Fruit fly (Drosophila melanogaster) whole organism, embryonic: ENCODE measurements around the gene CG33107.

Experiments
- Bteb2 ChIP-seq: fragments of 200-800 bp; sonication (Bioruptor generic); optimal IDR thresholded peaks from 2 replicates; lab custom pipeline; 2016; ENCODE audit warnings: missing biosample characterization, missing genetic modification characterization
- CG10979 ChIP-seq: fragments of 200-800 bp; sonication (Bioruptor generic); optimal IDR thresholded peaks from 2 replicates; lab custom pipeline; 2018; ENCODE audit warnings: missing biosample characterization, mild to moderate bottlenecking, missing genetic modification characterization, moderate library complexity
- CG12155 ChIP-seq: fragments of 200-800 bp; sonication (Bioruptor generic); optimal IDR thresholded peaks from 3 replicates; lab custom pipeline; 2016; ENCODE audit warnings: missing biosample characterization, missing genetic modification characterization
- CG12769 ChIP-seq: fragments of 200-800 bp; sonication (Bioruptor generic); optimal IDR thresholded peaks from 2 replicates; lab custom pipeline; 2019; ENCODE audit warnings: missing biosample characterization, mild to moderate bottlenecking, missing genetic modification characterization, moderate library complexity
- CG13287 ChIP-seq: fragments of 200-800 bp; sonication (Bioruptor generic); IDR thresholded peaks from 2 replicates; pipeline ENCODE4 v1.3.6; 2022; ENCODE audit warnings: missing biosample characterization, missing genetic modification characterization; ENCODE audit not compliant: partially characterized antibody
- CG13775 ChIP-seq: fragments of 200-800 bp; sonication (Bioruptor generic); optimal IDR thresholded peaks from 3 replicates; lab custom pipeline; 2017; ENCODE audit warnings: missing biosample characterization, mild to moderate bottlenecking, missing genetic modification characterization
- CG14860 ChIP-seq: fragments of 200-800 bp; sonication (Bioruptor generic); IDR thresholded peaks from 3 replicates; pipeline ENCODE4 v1.3.6; 2022; ENCODE audit warnings: missing biosample characterization, missing genetic modification characterization; ENCODE audit not compliant: partially characterized antibody
- CG15269 ChIP-seq: fragments of 200-800 bp; sonication (Bioruptor generic); optimal IDR thresholded peaks from 2 replicates; lab custom pipeline; 2018; ENCODE audit warnings: missing biosample characterization, mild to moderate bottlenecking, missing genetic modification characterization, moderate library complexity
- CG16813 ChIP-seq: fragments of 200-800 bp; sonication (Bioruptor generic); IDR thresholded peaks from 3 replicates; pipeline ENCODE4 v1.3.6; 2022; ENCODE audit warnings: missing biosample characterization, missing genetic modification characterization; ENCODE audit not compliant: partially characterized antibody
- CG17359 ChIP-seq: fragments of 200-800 bp; sonication (Bioruptor generic); optimal IDR thresholded peaks from 3 replicates; lab custom pipeline; 2018; ENCODE audit warnings: missing biosample characterization, mild to moderate bottlenecking, missing genetic modification characterization, moderate library complexity
- CG18764 ChIP-seq: fragments of 200-800 bp; sonication (Bioruptor generic); optimal IDR thresholded peaks from 3 replicates; lab custom pipeline; 2016; ENCODE audit warnings: missing biosample characterization, missing genetic modification characterization
- CG31388 ChIP-seq: fragments of 200-800 bp; sonication (Bioruptor generic); optimal IDR thresholded peaks from 2 replicates; lab custom pipeline; 2016; ENCODE audit warnings: missing biosample characterization, missing genetic modification characterization
- CG32772 ChIP-seq: fragments of 200-800 bp; sonication (Bioruptor generic); IDR thresholded peaks from 2 replicates; pipeline ENCODE4 v1.3.6; 2022; ENCODE audit warnings: missing biosample characterization, missing genetic modification characterization
- CG3847 ChIP-seq: fragments of 200-800 bp; sonication (Bioruptor generic); IDR thresholded peaks from 2 replicates; pipeline ENCODE4 v1.3.6; 2022; ENCODE audit warnings: missing biosample characterization, missing genetic modification characterization
- CG4820 ChIP-seq: fragments of 200-800 bp; sonication (Bioruptor generic); optimal IDR thresholded peaks from 3 replicates; lab custom pipeline; 2016; ENCODE audit warnings: missing biosample characterization, missing genetic modification characterization
- CG8924 ChIP-seq: fragments of 200-800 bp; optimal IDR thresholded peaks from 3 replicates; lab custom pipeline; 2019; ENCODE audit warnings: missing biosample characterization, mild to moderate bottlenecking, missing genetic modification characterization, moderate library complexity
- CG9876 ChIP-seq: fragments of 200-800 bp; sonication (Bioruptor generic); optimal IDR thresholded peaks from 2 replicates; lab custom pipeline; 2016; ENCODE audit warnings: missing biosample characterization, missing genetic modification characterization
- Chrac-16 ChIP-seq: fragments of 200-800 bp; sonication (Bioruptor generic); optimal IDR thresholded peaks from 3 replicates; lab custom pipeline; 2016; ENCODE audit warnings: missing biosample characterization, missing genetic modification characterization
- CoRest ChIP-seq: fragments of 200-800 bp; sonication (Bioruptor generic); optimal IDR thresholded peaks from 3 replicates; lab custom pipeline; 2018; ENCODE audit warnings: missing biosample characterization, mild to moderate bottlenecking, missing genetic modification characterization, moderate library complexity
- D ChIP-seq, 2 experiments: fragments of 200-800 bp in 1 of 2; fragments of >200 bp in 1 of 2; sonication (Bioruptor generic) in 1 of 2; optimal IDR thresholded peaks; 2 replicates in 1 of 2; 3 replicates in 1 of 2; lab custom pipeline; 2017; ENCODE audit warnings: mild to moderate bottlenecking in 1 of 2, missing biosample characterization in 1 of 2, missing genetic modification characterization in 1 of 2, missing genetic modification reagents in 1 of 2
- D19A ChIP-seq: fragments of 200-800 bp; optimal IDR thresholded peaks from 3 replicates; lab custom pipeline; 2019; ENCODE audit warnings: missing biosample characterization, mild to moderate bottlenecking, missing genetic modification characterization, moderate library complexity
- Dip3 ChIP-seq: fragments of 200-800 bp; sonication (Bioruptor generic); optimal IDR thresholded peaks from 3 replicates; lab custom pipeline; 2016; ENCODE audit warnings: missing biosample characterization, missing genetic modification characterization
- Dref ChIP-seq: fragments of 200-800 bp; sonication (Bioruptor generic); IDR thresholded peaks from 2 replicates; pipeline ENCODE4 v1.3.6; 2022; ENCODE audit warnings: missing biosample characterization, missing genetic modification characterization
- Fer3 ChIP-seq: fragments of 200-800 bp; sonication (Bioruptor generic); optimal IDR thresholded peaks from 2 replicates; lab custom pipeline; 2018; ENCODE audit warnings: missing biosample characterization, mild to moderate bottlenecking, missing genetic modification characterization, moderate library complexity
- Med ChIP-seq: fragments of 200-800 bp; sonication (Bioruptor generic); peaks from one replicate; lab custom pipeline; 2016; ENCODE audit warnings: missing biosample characterization, missing genetic modification characterization, mild to moderate bottlenecking, inconsistent platforms, moderate library complexity
- Meics ChIP-seq: fragments of 200-800 bp; sonication (Bioruptor generic); optimal IDR thresholded peaks from 2 replicates; lab custom pipeline; 2017; ENCODE audit warnings: missing biosample characterization, mild to moderate bottlenecking, missing genetic modification characterization
- NK7.1 ChIP-seq: fragments of 200-800 bp; sonication (Bioruptor generic); optimal IDR thresholded peaks from 3 replicates; lab custom pipeline; 2016; ENCODE audit warnings: missing biosample characterization, missing genetic modification characterization
- Nf-YA ChIP-seq: fragments of 200-800 bp; sonication (Bioruptor generic); IDR thresholded peaks from 2 replicates; pipeline ENCODE4 v1.3.6; 2022; ENCODE audit warnings: missing biosample characterization, missing genetic modification characterization
- Nf-YB ChIP-seq: fragments of 200-800 bp; sonication (Bioruptor generic); optimal IDR thresholded peaks from 3 replicates; lab custom pipeline; 2019; ENCODE audit warnings: missing biosample characterization, mild to moderate bottlenecking, missing genetic modification characterization, moderate library complexity
- Opbp ChIP-seq: fragments of 200-800 bp; sonication (Bioruptor generic); IDR thresholded peaks from 3 replicates; pipeline ENCODE4 v1.3.6; 2022; ENCODE audit warnings: missing biosample characterization, missing genetic modification characterization; ENCODE audit not compliant: partially characterized antibody
- Pdp1 ChIP-seq, 2 experiments: fragments of 200-800 bp; sonication (Bioruptor generic); optimal IDR thresholded peaks; 3 replicates each; lab custom pipeline; 2016; ENCODE audit warnings: missing biosample characterization in 2 of 2, missing genetic modification characterization in 2 of 2, mild to moderate bottlenecking in 1 of 2, moderate library complexity in 1 of 2
- Poxn ChIP-seq: fragments of 200-800 bp; sonication (Bioruptor generic); IDR thresholded peaks from 2 replicates; pipeline ENCODE4 v1.3.6; 2022; ENCODE audit warnings: missing biosample characterization, missing genetic modification characterization
- YL-1 ChIP-seq: fragments of 200-800 bp; sonication (Bioruptor generic); optimal IDR thresholded peaks from 3 replicates; lab custom pipeline; 2017; ENCODE audit warnings: missing biosample characterization, mild to moderate bottlenecking, missing genetic modification characterization
- ash1 ChIP-seq: fragments of 200-800 bp; sonication (Bioruptor generic); optimal IDR thresholded peaks from 2 replicates; lab custom pipeline; 2018; ENCODE audit warnings: missing biosample characterization, mild to moderate bottlenecking, missing genetic modification characterization
- bowl ChIP-seq: fragments of 200-800 bp; sonication (Bioruptor generic); IDR thresholded peaks from 2 replicates; pipeline ENCODE4 v1.3.6; 2022; ENCODE audit warnings: missing biosample characterization, missing genetic modification characterization
- caup ChIP-seq: fragments of 200-800 bp; sonication (Bioruptor generic); optimal IDR thresholded peaks from 3 replicates; lab custom pipeline; 2017; ENCODE audit warnings: missing biosample characterization, mild to moderate bottlenecking, missing genetic modification characterization, moderate library complexity; ENCODE audit not compliant: severe bottlenecking
- cg ChIP-seq: fragments of 200-800 bp; sonication (Bioruptor generic); optimal IDR thresholded peaks from 3 replicates; lab custom pipeline; 2019; ENCODE audit warnings: missing biosample characterization, mild to moderate bottlenecking, missing genetic modification characterization, moderate library complexity
- chinmo ChIP-seq: fragments of 200-800 bp; sonication (Bioruptor generic); IDR thresholded peaks from 4 replicates; pipeline ENCODE4 v1.3.6; 2022; ENCODE audit warnings: missing biosample characterization, missing genetic modification characterization; ENCODE audit not compliant: partially characterized antibody
- disco-r ChIP-seq: fragments of 200-800 bp; sonication (Bioruptor generic); optimal IDR thresholded peaks from 2 replicates; lab custom pipeline; 2016; ENCODE audit warnings: missing biosample characterization, missing genetic modification characterization
- fd96Cb ChIP-seq: fragments of 200-800 bp; sonication (Bioruptor generic); optimal IDR thresholded peaks from 2 replicates; lab custom pipeline; 2018; ENCODE audit warnings: missing biosample characterization, mild to moderate bottlenecking, missing genetic modification characterization, moderate library complexity
- gt ChIP-seq: fragments of 200-800 bp; sonication (Bioruptor generic); IDR thresholded peaks from 2 replicates; pipeline ENCODE4 v1.3.6; 2022; ENCODE audit warnings: missing biosample characterization, missing genetic modification characterization
- lilli ChIP-seq: fragments of 200-800 bp; sonication (Bioruptor generic); optimal IDR thresholded peaks from 3 replicates; lab custom pipeline; 2016; ENCODE audit warnings: missing biosample characterization, missing genetic modification characterization
- lmd ChIP-seq: fragments of 200-800 bp; sonication (Bioruptor generic); IDR thresholded peaks from 2 replicates; pipeline ENCODE4 v1.3.6; 2022; ENCODE audit warnings: missing biosample characterization, missing genetic modification characterization
- nerfin-2 ChIP-seq: fragments of 200-800 bp; sonication (Bioruptor generic); IDR thresholded peaks from 2 replicates; pipeline ENCODE4 v1.3.6; 2022; ENCODE audit warnings: missing biosample characterization, missing genetic modification characterization; ENCODE audit not compliant: partially characterized antibody
- scrt ChIP-seq: fragments of 200-800 bp; sonication (Bioruptor generic); optimal IDR thresholded peaks from 2 replicates; lab custom pipeline; 2018; ENCODE audit warnings: missing biosample characterization, mild to moderate bottlenecking, missing genetic modification characterization, moderate library complexity
- sens ChIP-seq: fragments of 200-800 bp; sonication (Bioruptor generic); peaks from one replicate; lab custom pipeline; 2016; ENCODE audit warnings: missing biosample characterization, missing genetic modification characterization
- stc ChIP-seq: fragments of 200-800 bp; sonication (Bioruptor generic); IDR thresholded peaks from 2 replicates; pipeline ENCODE4 v1.3.6; 2022; ENCODE audit warnings: missing biosample characterization, missing genetic modification characterization
- twi ChIP-seq: fragments of 200-800 bp; optimal IDR thresholded peaks from 2 replicates; lab custom pipeline; 2019; ENCODE audit warnings: missing biosample characterization, mild to moderate bottlenecking, missing genetic modification characterization, moderate library complexity
- wor ChIP-seq: fragments of 200-800 bp; sonication (Bioruptor generic); IDR thresholded peaks from 2 replicates; pipeline ENCODE4 v1.3.6; 2022; ENCODE audit warnings: missing biosample characterization, missing genetic modification characterization

CG33107 gene

dm6 chr3R:22587419-22587963 is 3.0 kb upstream of the CG33107 start, which contains the start of gene Efa6 (continued):
- peak; percentile 5 for TF ChIP-seq CG10979 (tag; lab: Kevin White, UChicago)
- peak; percentile 62 for TF ChIP-seq lilli (GFP tag; lab: Kevin White, UChicago)
- peak; percentile 55 for TF ChIP-seq CG4820 (GFP tag; lab: Kevin White, UChicago)
- TF ChIP-seq Dip3 (GFP tag; lab: Kevin White, UChicago) = peak; percentile 37
- peak; percentile 98 for TF ChIP-seq CG13287
- peak; percentile 86; the same call in 1 of the 3 replicates for TF ChIP-seq Opbp (GFP tag; lab: Robert Waterston, UW)
- no peak for TF ChIP-seq CG31388 (GFP tag; lab: Kevin White, UChicago)
- peak; percentile 58 for TF ChIP-seq Chrac-16
- peak; percentile 47 for TF ChIP-seq CG18764 (GFP tag; lab: Kevin White, UChicago)
- TF ChIP-seq CG8924 = peak; percentile 92
- TF ChIP-seq bowl (GFP tag; lab: Robert Waterston, UW) = no peak
- TF ChIP-seq Nf-YA = no peak
- no peak for TF ChIP-seq wor (GFP tag; lab: Robert Waterston, UW)
- TF ChIP-seq CG13775 (GFP tag; lab: Kevin White, UChicago) = peak; percentile 64
- peak; percentile 91 for TF ChIP-seq sens (GFP tag; lab: Kevin White, UChicago)
- TF ChIP-seq ash1 (GFP tag; lab: Kevin White, UChicago) = no peak
- no peak for TF ChIP-seq Meics (GFP tag; lab: Kevin White, UChicago)
- TF ChIP-seq twi (tag; lab: Kevin White, UChicago) = no peak
- peak; percentile 94 for TF ChIP-seq CG16813 (GFP tag; lab: Robert Waterston, UW)
- TF ChIP-seq CG3847 (GFP tag; lab: Robert Waterston, UW) = peak; percentile 79
- peak; percentile 24 for TF ChIP-seq CG12769 (tag; lab: Kevin White, UChicago)
- TF ChIP-seq stc (GFP tag; lab: Robert Waterston, UW) = peak; percentile 25; the same call in 1 of the 2 replicates
- TF ChIP-seq D (optimal IDR thresholded peaks at IDR 0.05; lab: Kevin White, UChicago) = no peak
- TF ChIP-seq D (GFP tag; optimal IDR thresholded peaks at IDR 0.05; lab: Kevin White, UChicago) = no peak
- no peak for TF ChIP-seq Poxn (GFP tag; lab: Robert Waterston, UW)
- no peak for TF ChIP-seq Nf-YB
- TF ChIP-seq cg (GFP tag; lab: Kevin White, UChicago) = peak; percentile 75
- peak; percentile 87 for TF ChIP-seq Med (GFP tag; lab: Kevin White, UChicago)
- TF ChIP-seq CG9876 (GFP tag; lab: Kevin White, UChicago) = no peak
- no peak for TF ChIP-seq CG32772 (GFP tag; lab: Robert Waterston, UW)
- peak; percentile 91 for TF ChIP-seq CG14860 (GFP tag; lab: Robert Waterston, UW)
- TF ChIP-seq YL-1 (GFP tag; lab: Kevin White, UChicago) = peak; percentile 44
- peak in 1 of 2 experiments; percentile 54 for TF ChIP-seq Pdp1 (GFP tag; optimal IDR thresholded peaks at IDR 0.05; lab: Kevin White, UChicago)
- peak; percentile 86 for TF ChIP-seq nerfin-2 (GFP tag; lab: Robert Waterston, UW)
- TF ChIP-seq NK7.1 (GFP tag; lab: Kevin White, UChicago) = no peak
- peak; percentile 16 for TF ChIP-seq D19A (tag; lab: Kevin White, UChicago)
- TF ChIP-seq caup (GFP tag; lab: Kevin White, UChicago) = peak; percentile 5
- TF ChIP-seq gt (GFP tag; lab: Robert Waterston, UW) = no peak
- peak; percentile 75 for TF ChIP-seq Dref
- TF ChIP-seq CG12155 (GFP tag; lab: Kevin White, UChicago) = peak; percentile 63
- no peak for TF ChIP-seq scrt (GFP tag; lab: Kevin White, UChicago)
- TF ChIP-seq disco-r (GFP tag; lab: Kevin White, UChicago) = no peak
- peak; percentile 19 for TF ChIP-seq fd96Cb
- TF ChIP-seq CG17359 (tag; lab: Kevin White, UChicago) = peak; percentile 24
- TF ChIP-seq Fer3 (tag; lab: Kevin White, UChicago) = peak; percentile 28
- peak; percentile 61 for TF ChIP-seq CoRest (tag; lab: Kevin White, UChicago)
- TF ChIP-seq CG15269 (tag; lab: Kevin White, UChicago) = peak; percentile 22
- TF ChIP-seq Bteb2 (GFP tag; lab: Kevin White, UChicago) = peak; percentile 30
- peak; percentile 95 for TF ChIP-seq chinmo
- peak; percentile 44 for TF ChIP-seq lmd (GFP tag; lab: Robert Waterston, UW)
